Worm (Caenorhabditis elegans) whole organism, mixed stage, embryonic: ENCODE data around the gene best-12.

ENCODE experiments used
- ces-1 ChIP-seq: fragments of 150-350 bp; optimal IDR thresholded peaks from 2 replicates; lab custom pipeline; 2014; ENCODE audit warnings: missing biosample characterization, missing genetic modification reagents, missing genetic modification characterization
- elt-3 ChIP-seq: fragments of 150-350 bp; optimal IDR thresholded peaks from 2 replicates; lab custom pipeline; 2014; ENCODE audit warnings: missing biosample characterization, missing genetic modification characterization
- pha-4 ChIP-seq: fragments of 150-350 bp; optimal IDR thresholded peaks from 2 replicates; lab custom pipeline; 2018; ENCODE audit warnings: missing biosample characterization, missing genetic modification reagents, missing genetic modification characterization
- unc-120 ChIP-seq: sonication (generic microtip); optimal IDR thresholded peaks from 2 replicates; lab custom pipeline; 2017; ENCODE audit warnings: missing genetic modification characterization, missing compliant biosample characterization; ENCODE audit not compliant: poor library complexity, severe bottlenecking
- unc-39 ChIP-seq: fragments of 150-350 bp; optimal IDR thresholded peaks from 2 replicates; lab custom pipeline; 2014; ENCODE audit warnings: missing biosample characterization, missing genetic modification characterization
- unc-62 ChIP-seq: fragments of 150-350 bp; optimal IDR thresholded peaks from 2 replicates; lab custom pipeline; 2014; ENCODE audit warnings: missing biosample characterization, missing genetic modification reagents, missing genetic modification characterization

DNA sequence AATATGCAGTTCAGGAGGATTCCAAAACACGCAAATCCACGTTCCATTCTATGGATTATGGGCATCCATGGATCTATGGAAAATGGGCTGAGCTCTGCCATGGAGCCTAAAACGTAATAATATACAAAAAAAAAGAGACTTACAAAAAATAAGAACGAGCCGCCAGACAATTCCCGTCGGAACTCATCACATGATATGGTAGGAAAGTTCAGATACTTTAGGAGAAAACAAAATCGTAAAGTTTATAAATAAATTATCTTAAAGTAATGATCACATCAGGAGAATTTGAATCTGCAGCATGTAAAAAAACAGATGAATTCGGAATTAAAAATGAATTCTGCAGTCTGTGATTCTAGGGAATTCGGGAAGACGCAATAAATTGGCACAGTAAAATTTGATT is 33.6 kb upstream of the best-12 start, which contains the start of gene str-232:
- TF ChIP-seq elt-3 (tag; lab: Kevin White, UChicago) (no peak), unc-62 (GFP tag; lab: Kevin White, UChicago) (no peak), unc-39 (tag; lab: Kevin White, UChicago) (no peak), pha-4 (no peak), unc-120 (tag; lab: Kevin White, UChicago) (no peak), ces-1 (GFP tag; lab: Kevin White, UChicago) (no peak)
